Worm (Caenorhabditis elegans) whole organism, mixed stage, embryonic: ENCODE measurements around the gene trpp-11.

ENCODE experiments used
- lsy-2 ChIP-seq: fragments of 150-350 bp; optimal IDR thresholded peaks from 2 replicates; lab custom pipeline; 2014; ENCODE audit warnings: missing biosample characterization, missing genetic modification characterization
- nhr-237 ChIP-seq: fragments of 150-350 bp; optimal IDR thresholded peaks from 2 replicates; lab custom pipeline; 2014; ENCODE audit warnings: missing biosample characterization, missing genetic modification characterization
- pha-4 ChIP-seq: fragments of 150-350 bp; optimal IDR thresholded peaks from 2 replicates; lab custom pipeline; 2018; ENCODE audit warnings: missing biosample characterization, missing genetic modification reagents, missing genetic modification characterization

- TF ChIP-seq nhr-237 (tag; lab: Kevin White, UChicago) (no peak), lsy-2 (tag; lab: Kevin White, UChicago) (no peak), pha-4 (tag; lab: Kevin White, UChicago) (no peak)
Measured at ce11 chrIII:762508-762907, 32.4 kb upstream of the trpp-11 start.
